Fruit fly (Drosophila melanogaster): ENCODE data around the gene CG14907.

- TF ChIP-seq psq (optimal IDR thresholded peaks at IDR 0.05) (no peak), Sin3A (optimal IDR thresholded peaks at IDR 0.05) (no peak), h (optimal IDR thresholded peaks at IDR 0.05) (no peak), ttk (optimal IDR thresholded peaks at IDR 0.05) (no peak)
These were observed 12.2 kb upstream of the CG14907 start for dm6 chr3R:16664144-16664825.

Data from Kc167 (cell line).